Fruit fly (Drosophila melanogaster): ENCODE measurements around the gene Patr-1.

DNA sequence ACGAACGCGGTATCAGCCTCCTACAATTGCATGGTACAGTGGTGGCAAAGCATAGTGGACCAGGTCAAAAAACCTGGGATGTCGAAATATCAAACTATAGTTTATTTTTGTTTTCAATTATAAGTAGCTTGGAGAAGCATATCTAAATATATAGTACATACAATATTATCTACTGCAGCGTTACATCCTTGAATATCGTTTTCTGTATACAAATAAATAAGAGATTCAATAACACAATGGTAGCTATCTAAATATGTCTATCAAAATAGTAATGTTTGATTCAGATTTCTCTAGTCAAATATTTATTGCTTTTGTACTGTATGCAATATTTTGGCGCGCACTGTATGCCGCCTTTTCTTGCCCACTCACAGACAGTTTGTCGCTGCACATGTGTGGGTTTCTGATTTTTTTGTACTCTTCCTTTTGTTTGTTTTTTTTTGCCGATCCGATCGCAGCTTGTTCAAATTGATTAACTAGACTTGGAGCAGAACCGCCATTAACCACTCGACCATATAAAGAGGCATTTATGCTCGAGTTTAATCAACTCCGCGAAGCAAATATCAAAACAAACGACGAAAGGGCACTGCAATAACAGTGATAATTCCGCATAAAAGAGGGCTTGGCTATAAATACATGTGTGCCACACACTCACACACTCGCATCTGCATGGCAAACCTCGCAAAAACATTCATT is 37.4 kb downstream of the Patr-1 start:
- peak; percentile 98 for TF ChIP-seq Pif1A (GFP tag; optimal IDR thresholded peaks at IDR 0.05)
- TF ChIP-seq CG17806 (tag; optimal IDR thresholded peaks at IDR 0.05), result peak; percentile 97
- peak; percentile 95 for TF ChIP-seq Pif1B (GFP tag; optimal IDR thresholded peaks at IDR 0.05)
- peak; percentile 94 for TF ChIP-seq Ets98B (GFP tag; IDR thresholded peaks at IDR 0.05)
- TF ChIP-seq CG34367 (tag; optimal IDR thresholded peaks at IDR 0.05), result peak; percentile 96
